Worm (Caenorhabditis elegans) whole organism, L1 larva: Measurements from ENCODE around the gene T27E4.1.

Experiments
- C16A3.4 ChIP-seq: fragments of 150-350 bp; optimal IDR thresholded peaks from 2 replicates; lab custom pipeline; 2014; ENCODE audit warnings: missing biosample characterization, missing genetic modification characterization
- C34B4.2 ChIP-seq: sonication (generic microtip); optimal IDR thresholded peaks from 2 replicates; lab custom pipeline; 2017; ENCODE audit warnings: mild to moderate bottlenecking, missing genetic modification characterization, missing compliant biosample characterization
- F16B12.6 ChIP-seq: fragments of 150-350 bp; optimal IDR thresholded peaks from 2 replicates; lab custom pipeline; 2014; ENCODE audit warnings: missing biosample characterization, missing genetic modification characterization
- alr-1 ChIP-seq: fragments of 200-800 bp; sonication (Bioruptor generic); optimal IDR thresholded peaks from 2 replicates; lab custom pipeline; 2018; ENCODE audit warnings: borderline replicate concordance, mild to moderate bottlenecking, missing genetic modification characterization, missing compliant biosample characterization
- aly-2 ChIP-seq: fragments of 150-350 bp; optimal IDR thresholded peaks from 2 replicates; lab custom pipeline; 2014; ENCODE audit warnings: missing biosample characterization, missing genetic modification characterization
- ama-1 ChIP-seq: fragments of 150-350 bp; optimal IDR thresholded peaks from 2 replicates; lab custom pipeline; 2014
- blmp-1 ChIP-seq: fragments of 150-350 bp; optimal IDR thresholded peaks from 2 replicates; lab custom pipeline; 2014; ENCODE audit warnings: missing biosample characterization, missing genetic modification characterization
- ceh-63 ChIP-seq: fragments of 200-800 bp; sonication (Bioruptor generic); optimal IDR thresholded peaks from 2 replicates; lab custom pipeline; 2018; ENCODE audit warnings: mild to moderate bottlenecking, missing genetic modification characterization, missing compliant biosample characterization
- ceh-82 ChIP-seq, 3 experiments: fragments of 150-350 bp in 1 of 3; sonication (generic microtip) in 2 of 3; optimal IDR thresholded peaks; 2 replicates each; lab custom pipeline; 2014 to 2017; ENCODE audit warnings: missing biosample characterization in 3 of 3, missing genetic modification characterization in 3 of 3
- ceh-90 ChIP-seq: sonication (generic microtip); optimal IDR thresholded peaks from 2 replicates; lab custom pipeline; 2016; ENCODE audit warnings: missing genetic modification characterization, missing compliant biosample characterization
- ces-1 ChIP-seq: fragments of 150-350 bp; optimal IDR thresholded peaks from 2 replicates; lab custom pipeline; 2014; ENCODE audit warnings: missing biosample characterization, missing genetic modification reagents, missing genetic modification characterization
- dpl-1 ChIP-seq, 3 experiments: fragments of 150-350 bp in 2 of 3; sonication (generic microtip) in 1 of 3; optimal IDR thresholded peaks; 2 replicates each; lab custom pipeline; 2014 to 2017; ENCODE audit warnings: missing biosample characterization in 3 of 3, missing genetic modification characterization in 3 of 3, missing genetic modification reagents in 3 of 3
- dsc-1 ChIP-seq: sonication (generic microtip); optimal IDR thresholded peaks from 2 replicates; lab custom pipeline; 2016; ENCODE audit warnings: mild to moderate bottlenecking, missing genetic modification characterization, missing compliant biosample characterization
- efl-1 ChIP-seq, 4 experiments: fragments of 150-350 bp; optimal IDR thresholded peaks in 3 of 4; peaks in 1 of 4; 1 replicate in 1 of 4; 2 replicates in 3 of 4; lab custom pipeline; 2014; ENCODE audit warnings: missing biosample characterization in 2 of 4, missing genetic modification characterization in 2 of 4, missing genetic modification reagents in 2 of 4
- efl-3 ChIP-seq: fragments of 200-800 bp; sonication (Bioruptor generic); optimal IDR thresholded peaks from 2 replicates; lab custom pipeline; 2018; ENCODE audit warnings: mild to moderate bottlenecking, missing genetic modification characterization, missing compliant biosample characterization
- egl-13 ChIP-seq: sonication (generic microtip); optimal IDR thresholded peaks from 2 replicates; lab custom pipeline; 2016; ENCODE audit warnings: missing genotype, missing genetic modification reagents, missing genetic modification characterization, missing compliant biosample characterization
- elt-2 ChIP-seq: sonication (generic microtip); optimal IDR thresholded peaks from 2 replicates; lab custom pipeline; 2016; ENCODE audit warnings: missing genetic modification characterization, mild to moderate bottlenecking, inconsistent platforms, missing compliant biosample characterization, missing genetic modification reagents
- elt-3 ChIP-seq, 6 experiments: fragments of 150-350 bp in 1 of 6; sonication (generic microtip); optimal IDR thresholded peaks; 2 replicates each; lab custom pipeline; 2017 to 2018; ENCODE audit warnings: missing biosample characterization in 6 of 6, missing genetic modification characterization in 6 of 6, inconsistent platforms in 1 of 6
- ets-5 ChIP-seq: fragments of 200-800 bp; sonication (Bioruptor generic); IDR thresholded peaks from 2 replicates; pipeline ENCODE4 v1.3.6; 2022; ENCODE audit warnings: missing genetic modification characterization, missing compliant biosample characterization
- fkh-10 ChIP-seq: sonication (generic microtip); optimal IDR thresholded peaks from 2 replicates; lab custom pipeline; 2017; ENCODE audit warnings: missing biosample characterization, missing genetic modification reagents, missing genetic modification characterization
- fkh-4 ChIP-seq: sonication (generic microtip); optimal IDR thresholded peaks from 2 replicates; lab custom pipeline; 2016; ENCODE audit warnings: missing compliant biosample characterization, missing genetic modification characterization, borderline replicate concordance
- fos-1 ChIP-seq: fragments of 150-350 bp; optimal IDR thresholded peaks from 2 replicates; lab custom pipeline; 2014; ENCODE audit warnings: missing biosample characterization, missing genetic modification characterization
- hlh-4 ChIP-seq: sonication (generic microtip); optimal IDR thresholded peaks from 2 replicates; lab custom pipeline; 2016; ENCODE audit warnings: mild to moderate bottlenecking, missing genetic modification characterization, missing compliant biosample characterization
- hpl-2 ChIP-seq: fragments of 150-350 bp; optimal IDR thresholded peaks from 2 replicates; lab custom pipeline; 2014; ENCODE audit warnings: missing biosample characterization, missing genetic modification reagents, missing genetic modification characterization
- irx-1 ChIP-seq: sonication (generic microtip); optimal IDR thresholded peaks from 2 replicates; lab custom pipeline; 2016; ENCODE audit warnings: missing genetic modification characterization, missing compliant biosample characterization
- isw-1 ChIP-seq: fragments of 200-800 bp; sonication (Bioruptor generic); IDR thresholded peaks from 2 replicates; pipeline ENCODE4 v1.3.6; 2022; ENCODE audit warnings: missing genetic modification characterization, missing compliant biosample characterization
- jun-1 ChIP-seq: fragments of 150-350 bp; optimal IDR thresholded peaks from 2 replicates; lab custom pipeline; 2014; ENCODE audit warnings: missing biosample characterization, missing genetic modification reagents, missing genetic modification characterization
- lin-14 ChIP-seq: fragments of 200-800 bp; sonication (Bioruptor generic); optimal IDR thresholded peaks from 2 replicates; lab custom pipeline; 2018; ENCODE audit warnings: mild to moderate bottlenecking, missing genetic modification characterization, moderate library complexity, missing compliant biosample characterization
- lin-39 ChIP-seq: fragments of 150-350 bp; optimal IDR thresholded peaks from 2 replicates; lab custom pipeline; 2014; ENCODE audit warnings: missing biosample characterization, missing genetic modification reagents, missing genetic modification characterization
- lir-3 ChIP-seq: sonication (generic microtip); optimal IDR thresholded peaks from 2 replicates; lab custom pipeline; 2016; ENCODE audit warnings: mild to moderate bottlenecking, missing genetic modification characterization, moderate library complexity, missing compliant biosample characterization; ENCODE audit not compliant: poor library complexity
- lsy-2 ChIP-seq, 2 experiments: fragments of 150-350 bp; optimal IDR thresholded peaks; 2 replicates each; lab custom pipeline; 2014; ENCODE audit warnings: missing biosample characterization in 2 of 2, missing genetic modification characterization in 2 of 2
- mab-9 ChIP-seq: fragments of 200-800 bp; sonication (Bioruptor generic); IDR thresholded peaks from 2 replicates; pipeline ENCODE4 v1.3.6; 2022; ENCODE audit warnings: missing genetic modification reagents, missing genetic modification characterization, missing compliant biosample characterization
- nhr-11 ChIP-seq: fragments of 150-350 bp; optimal IDR thresholded peaks from 2 replicates; lab custom pipeline; 2014; ENCODE audit warnings: missing biosample characterization, missing genetic modification characterization
- nhr-237 ChIP-seq: fragments of 150-350 bp; optimal IDR thresholded peaks from 2 replicates; lab custom pipeline; 2014; ENCODE audit warnings: missing biosample characterization, missing genetic modification characterization
- nhr-28 ChIP-seq: fragments of 150-350 bp; optimal IDR thresholded peaks from 2 replicates; lab custom pipeline; 2014; ENCODE audit warnings: missing biosample characterization, missing genetic modification characterization
- nhr-71 ChIP-seq: sonication (generic microtip); optimal IDR thresholded peaks from 2 replicates; lab custom pipeline; 2016; ENCODE audit warnings: mild to moderate bottlenecking, missing genetic modification characterization, moderate library complexity, missing compliant biosample characterization
- nhr-76 ChIP-seq: sonication (generic microtip); optimal IDR thresholded peaks from 2 replicates; lab custom pipeline; 2017; ENCODE audit warnings: missing biosample characterization, missing genetic modification characterization
- nhr-77 ChIP-seq: fragments of 150-350 bp; optimal IDR thresholded peaks from 2 replicates; lab custom pipeline; 2014; ENCODE audit warnings: missing biosample characterization, missing genetic modification characterization
- nhr-84 ChIP-seq: sonication (generic microtip); optimal IDR thresholded peaks from 2 replicates; lab custom pipeline; 2017; ENCODE audit warnings: missing biosample characterization, missing genetic modification characterization
- nhr-85 ChIP-seq: sonication (generic microtip); peaks from one replicate; lab custom pipeline; 2016; ENCODE audit warnings: missing genetic modification characterization, inconsistent platforms, missing compliant biosample characterization
- pax-3 ChIP-seq: fragments of 200-800 bp; sonication (Bioruptor generic); optimal IDR thresholded peaks from 2 replicates; lab custom pipeline; 2018; ENCODE audit warnings: mild to moderate bottlenecking, missing genetic modification characterization, moderate library complexity, missing compliant biosample characterization
- rnt-1 ChIP-seq: sonication (generic microtip); optimal IDR thresholded peaks from 2 replicates; lab custom pipeline; 2016; ENCODE audit warnings: mild to moderate bottlenecking, missing genetic modification characterization, moderate library complexity, missing compliant biosample characterization
- snu-23 ChIP-seq: sonication (generic microtip); optimal IDR thresholded peaks from 2 replicates; lab custom pipeline; 2016; ENCODE audit warnings: missing genetic modification characterization, missing compliant biosample characterization
- sox-4 ChIP-seq: sonication (generic microtip); optimal IDR thresholded peaks from 2 replicates; lab custom pipeline; 2016; ENCODE audit warnings: missing genetic modification characterization, missing compliant biosample characterization
- sup-37 ChIP-seq: fragments of 200-800 bp; sonication (Bioruptor generic); optimal IDR thresholded peaks from 2 replicates; lab custom pipeline; 2018; ENCODE audit warnings: mild to moderate bottlenecking, missing genetic modification characterization, missing compliant biosample characterization
- tlp-1 ChIP-seq: fragments of 150-350 bp; optimal IDR thresholded peaks from 2 replicates; lab custom pipeline; 2014; ENCODE audit warnings: missing biosample characterization, missing genetic modification characterization
- unc-130 ChIP-seq: fragments of 150-350 bp; optimal IDR thresholded peaks from 2 replicates; lab custom pipeline; 2017; ENCODE audit warnings: missing biosample characterization, missing genetic modification characterization, inconsistent platforms
- unc-30 ChIP-seq: sonication (generic microtip); optimal IDR thresholded peaks from 2 replicates; lab custom pipeline; 2017; ENCODE audit warnings: missing biosample characterization, missing genetic modification characterization
- unc-62 ChIP-seq: fragments of 150-350 bp; optimal IDR thresholded peaks from 2 replicates; lab custom pipeline; 2014; ENCODE audit warnings: missing biosample characterization, missing genetic modification reagents, missing genetic modification characterization
- unc-86 ChIP-seq: sonication (generic microtip); optimal IDR thresholded peaks from 2 replicates; lab custom pipeline; 2016; ENCODE audit warnings: missing genetic modification characterization, missing compliant biosample characterization
- unc-98 ChIP-seq: fragments of 200-800 bp; sonication (Bioruptor generic); IDR thresholded peaks from 2 replicates; pipeline ENCODE4 v1.3.6; 2022; ENCODE audit warnings: missing genetic modification characterization, missing compliant biosample characterization
- zag-1 ChIP-seq: fragments of 150-350 bp; optimal IDR thresholded peaks from 2 replicates; lab custom pipeline; 2014; ENCODE audit warnings: missing biosample characterization, missing genetic modification characterization
- ztf-11 ChIP-seq, 2 experiments: sonication (generic microtip); optimal IDR thresholded peaks; 2 replicates each; lab custom pipeline; 2016 to 2017; ENCODE audit warnings: missing genetic modification characterization in 2 of 2, missing biosample characterization in 1 of 2, missing compliant biosample characterization in 1 of 2
- ztf-4 ChIP-seq: fragments of 150-350 bp; optimal IDR thresholded peaks from 2 replicates; lab custom pipeline; 2014; ENCODE audit warnings: missing biosample characterization, missing genetic modification characterization

Gene T27E4.1

ce11 chrV:9128562-9128961 lies 36.4 kb downstream of the T27E4.1 start:
- TF ChIP-seq isw-1 (peak; percentile 25; the same call in 1 of the 2 replicates), dsc-1 (tag; lab: Kevin White, UChicago) (peak; percentile 84), ama-1 (lab: Kevin White, UChicago) (no peak), nhr-71 (tag; lab: Kevin White, UChicago) (peak; percentile 94), elt-3 (tag; optimal IDR thresholded peaks at IDR 0.05; lab: Kevin White, UChicago) (no peak), lsy-2 (tag; optimal IDR thresholded peaks at IDR 0.05; lab: Kevin White, UChicago) (peak in 1 of 2 experiments; percentile 61), elt-2 (no peak), snu-23 (GFP tag; lab: Kevin White, UChicago) (peak; percentile 54), ztf-11 (tag; optimal IDR thresholded peaks at IDR 0.05; lab: Kevin White, UChicago) (no peak), alr-1 (no peak), ztf-4 (tag; lab: Kevin White, UChicago) (peak; percentile 38), fkh-4 (tag; lab: Kevin White, UChicago) (no peak), sup-37 (no peak), fos-1 (tag; lab: Kevin White, UChicago) (peak; percentile 52), nhr-85 (tag; lab: Kevin White, UChicago) (no peak), zag-1 (tag; lab: Kevin White, UChicago) (no peak), efl-3 (GFP tag; lab: Kevin White, UChicago) (no peak), efl-1 (optimal IDR thresholded peaks at IDR 0.05; lab: Kevin White, UChicago) (peak; percentile 40 to 46), efl-1 (GFP tag; optimal IDR thresholded peaks at IDR 0.05 in 1 of 2; lab: Kevin White, UChicago) (peak; percentile 25 to 89), rnt-1 (tag; lab: Kevin White, UChicago) (peak; percentile 55), unc-62 (GFP tag; lab: Kevin White, UChicago) (no peak), C16A3.4 (tag; lab: Kevin White, UChicago) (no peak), ets-5 (GFP tag; lab: Robert Waterston, UW) (no peak), hpl-2 (GFP tag; lab: Kevin White, UChicago) (no peak), ceh-63 (no peak), pax-3 (peak; percentile 77), hlh-4 (peak; percentile 24), dpl-1 (GFP tag; optimal IDR thresholded peaks at IDR 0.05; lab: Kevin White, UChicago) (peak in 1 of 3 experiments; percentile 41), nhr-28 (tag; lab: Kevin White, UChicago) (no peak), lir-3 (no peak), nhr-84 (tag; lab: Kevin White, UChicago) (no peak), irx-1 (tag; lab: Kevin White, UChicago) (peak; percentile 24), nhr-237 (tag; lab: Kevin White, UChicago) (no peak), sox-4 (peak; percentile 77), unc-130 (tag; lab: Kevin White, UChicago) (no peak), ceh-82 (tag; optimal IDR thresholded peaks at IDR 0.05; lab: Kevin White, UChicago) (peak; percentile 6 to 54 (median 43)), egl-13 (tag; lab: Kevin White, UChicago) (peak; percentile 76), nhr-76 (tag; lab: Kevin White, UChicago) (no peak), tlp-1 (tag; lab: Kevin White, UChicago) (no peak), aly-2 (tag; lab: Kevin White, UChicago) (no peak), nhr-77 (peak; percentile 50), unc-30 (tag; lab: Kevin White, UChicago) (no peak), blmp-1 (tag; lab: Kevin White, UChicago) (no peak), C34B4.2 (no peak), nhr-11 (peak; percentile 78), jun-1 (tag; lab: Kevin White, UChicago) (peak; percentile 40), unc-86 (tag; lab: Kevin White, UChicago) (peak; percentile 91), ces-1 (GFP tag; lab: Kevin White, UChicago) (no peak), fkh-10 (GFP tag; lab: Kevin White, UChicago) (peak; percentile 31), F16B12.6 (tag; lab: Kevin White, UChicago) (no peak), mab-9 (GFP tag; lab: Robert Waterston, UW) (no peak), lin-14 (peak; percentile 93), lin-39 (tag; lab: Kevin White, UChicago) (no peak), ceh-90 (tag; lab: Kevin White, UChicago) (no peak), unc-98 (GFP tag; lab: Robert Waterston, UW) (no peak)
